Worm (Caenorhabditis elegans) whole organism, L3 larva: Measurements from ENCODE around the gene ttr-50.

ENCODE experiments used
- elt-1 ChIP-seq: fragments of 150-350 bp; optimal IDR thresholded peaks from 2 replicates; lab custom pipeline; 2014; ENCODE audit warnings: missing biosample characterization, missing genetic modification characterization
- elt-3 ChIP-seq, 3 experiments: fragments of 150-350 bp in 1 of 3; sonication (generic microtip) in 2 of 3; optimal IDR thresholded peaks; 2 replicates in 2 of 3; 4 replicates in 1 of 3; lab custom pipeline; 2014 to 2017; ENCODE audit warnings: missing biosample characterization in 3 of 3, missing genetic modification characterization in 3 of 3
- fos-1 ChIP-seq: fragments of 150-350 bp; optimal IDR thresholded peaks from 2 replicates; lab custom pipeline; 2014; ENCODE audit warnings: missing biosample characterization, missing genetic modification characterization
- nhr-43 ChIP-seq: sonication (generic microtip); optimal IDR thresholded peaks from 2 replicates; lab custom pipeline; 2016; ENCODE audit warnings: mild to moderate bottlenecking, missing genetic modification characterization, missing compliant biosample characterization; ENCODE audit not compliant: poor library complexity, severe bottlenecking
- nhr-76 ChIP-seq: fragments of 150-350 bp; sonication (generic microtip); optimal IDR thresholded peaks from 5 replicates; lab custom pipeline; 2014; ENCODE audit warnings: missing biosample characterization, missing genetic modification characterization
- pha-4 ChIP-seq: fragments of 150-350 bp; optimal IDR thresholded peaks from 2 replicates; lab custom pipeline; 2014; ENCODE audit warnings: missing biosample characterization, missing genetic modification reagents, missing genetic modification characterization
- pqm-1 ChIP-seq: fragments of 150-350 bp; optimal IDR thresholded peaks from 2 replicates; lab custom pipeline; 2017; ENCODE audit warnings: missing biosample characterization, missing genetic modification characterization, inconsistent platforms
- unc-62 ChIP-seq: fragments of 150-350 bp; sonication (generic microtip); optimal IDR thresholded peaks from 4 replicates; lab custom pipeline; 2014; ENCODE audit warnings: missing biosample characterization, missing genetic modification reagents, missing genetic modification characterization
- ztf-11 ChIP-seq: fragments of 150-350 bp; optimal IDR thresholded peaks from 2 replicates; lab custom pipeline; 2014; ENCODE audit warnings: missing biosample characterization, missing genetic modification characterization

- no peak for TF ChIP-seq pqm-1 (tag; lab: Kevin White, UChicago)
- TF ChIP-seq unc-62 = no peak
- TF ChIP-seq elt-3 (tag; optimal IDR thresholded peaks at IDR 0.05; lab: Kevin White, UChicago) = no peak
- TF ChIP-seq elt-1 (tag; lab: Kevin White, UChicago) = no peak
- TF ChIP-seq nhr-76 (tag; lab: Kevin White, UChicago) = no peak
- no peak for TF ChIP-seq fos-1 (tag; lab: Kevin White, UChicago)
- no peak for TF ChIP-seq ztf-11 (tag; lab: Kevin White, UChicago)
- TF ChIP-seq nhr-43 = no peak
- TF ChIP-seq pha-4 (tag; lab: Kevin White, UChicago) = no peak
Observed at ce11 chrIV:11644705-11645104, 3.9 kb upstream of the ttr-50 start.
